Worm (Caenorhabditis elegans) whole organism, early embryonic: ENCODE data around the gene C35D10.8.

ENCODE experiments used
- B0310.2 ChIP-seq: sonication (generic microtip); optimal IDR thresholded peaks from 2 replicates; lab custom pipeline; 2016; ENCODE audit warnings: mild to moderate bottlenecking, missing genetic modification characterization, missing compliant biosample characterization
- F13C5.2 ChIP-seq: sonication (generic microtip); optimal IDR thresholded peaks from 2 replicates; lab custom pipeline; 2017; ENCODE audit warnings: mild to moderate bottlenecking, missing genetic modification characterization, inconsistent platforms, missing compliant biosample characterization
- ama-1 ChIP-seq: fragments of 150-350 bp; optimal IDR thresholded peaks from 2 replicates; lab custom pipeline; 2014
- ceh-13 ChIP-seq: fragments of 200-800 bp; sonication (Bioruptor generic); optimal IDR thresholded peaks from 2 replicates; lab custom pipeline; 2018; ENCODE audit warnings: mild to moderate bottlenecking, missing genetic modification characterization, missing compliant biosample characterization
- ceh-36 ChIP-seq: sonication (generic microtip); optimal IDR thresholded peaks from 2 replicates; lab custom pipeline; 2016; ENCODE audit warnings: missing genetic modification characterization, inconsistent platforms, missing compliant biosample characterization
- flt-1 ChIP-seq: fragments of 200-800 bp; sonication (Bioruptor generic); IDR thresholded peaks from 2 replicates; pipeline ENCODE4 v1.3.6; 2022; ENCODE audit warnings: missing genetic modification characterization, missing compliant biosample characterization
- hmg-4 ChIP-seq: fragments of 200-800 bp; sonication (Bioruptor generic); optimal IDR thresholded peaks from 2 replicates; lab custom pipeline; 2018; ENCODE audit warnings: mild to moderate bottlenecking, missing genetic modification characterization, missing compliant biosample characterization
- hnd-1 ChIP-seq: sonication (generic microtip); optimal IDR thresholded peaks from 2 replicates; lab custom pipeline; 2016; ENCODE audit warnings: missing genetic modification characterization, missing compliant biosample characterization
- pes-1 ChIP-seq: fragments of 200-800 bp; sonication (Bioruptor generic); IDR thresholded peaks from 2 replicates; pipeline ENCODE4 v1.3.6; 2022; ENCODE audit warnings: missing genetic modification reagents, missing genetic modification characterization, missing compliant biosample characterization
- scrt-1 ChIP-seq: fragments of 200-800 bp; sonication (Bioruptor generic); IDR thresholded peaks from 2 replicates; pipeline ENCODE4 v1.3.6; 2022; ENCODE audit warnings: missing genetic modification characterization, missing compliant biosample characterization
- sea-1 ChIP-seq: fragments of 200-800 bp; sonication (Bioruptor generic); conservative IDR thresholded peaks from 2 replicates; pipeline ENCODE4 v1.3.6; 2022; ENCODE audit warnings: missing genetic modification characterization, missing compliant biosample characterization
- tbx-11 ChIP-seq: fragments of 200-800 bp; sonication (Bioruptor generic); IDR thresholded peaks from 2 replicates; pipeline ENCODE4 v1.3.6; 2022; ENCODE audit warnings: missing genetic modification characterization, missing compliant biosample characterization
- tra-4 ChIP-seq: sonication (generic microtip); optimal IDR thresholded peaks from 2 replicates; lab custom pipeline; 2017; ENCODE audit warnings: missing genetic modification characterization, missing compliant biosample characterization

ce11 chrIII:4873395-4873794 lies 18.4 kb downstream of the C35D10.8 start:
- TF ChIP-seq ama-1 (lab: Kevin White, UChicago): no peak
- no peak for TF ChIP-seq scrt-1
- no peak for TF ChIP-seq pes-1 (GFP tag; lab: Robert Waterston, UW)
- no peak for TF ChIP-seq ceh-13 (GFP tag; lab: Kevin White, UChicago)
- no peak for TF ChIP-seq sea-1 (GFP tag; lab: Robert Waterston, UW)
- TF ChIP-seq hnd-1 (tag; lab: Kevin White, UChicago): no peak
- TF ChIP-seq tbx-11 (GFP tag; lab: Robert Waterston, UW): no peak
- TF ChIP-seq ceh-36 (tag; lab: Kevin White, UChicago): no peak
- no peak for TF ChIP-seq tra-4 (tag; lab: Kevin White, UChicago)
- TF ChIP-seq flt-1 (GFP tag; lab: Robert Waterston, UW): no peak
- TF ChIP-seq B0310.2 (tag; lab: Kevin White, UChicago): no peak
- no peak for TF ChIP-seq F13C5.2 (tag; lab: Kevin White, UChicago)
- TF ChIP-seq hmg-4 (GFP tag; lab: Kevin White, UChicago): no peak
